Worm (Caenorhabditis elegans): ENCODE measurements around the gene R06F6.14.

The R06F6.14 gene

ce11 chrII:10808708-10809343 lies at the start of gene R06F6.14:
Gene R06F6.14 (plus strand): TSS chrII:10809293.
- TF ChIP-seq daf-19 (GFP tag; conservative IDR thresholded peaks at IDR 0.05) (no peak), lin-13 (GFP tag; optimal IDR thresholded peaks at IDR 0.05) (no peak), ztf-7 (tag; optimal IDR thresholded peaks at IDR 0.05) (no peak), ceh-62 (tag; optimal IDR thresholded peaks at IDR 0.05) (no peak), Y105C5A.15 (GFP tag; IDR thresholded peaks at IDR 0.05) (no peak), madf-5 (GFP tag; IDR thresholded peaks at IDR 0.05) (no peak), nhr-77 (tag; optimal IDR thresholded peaks at IDR 0.05) (no peak), mes-2 (tag; optimal IDR thresholded peaks at IDR 0.05; ENCODE audit: poor library complexity, severe bottlenecking) (no peak), aha-1 (tag) (peak; percentile 91), nhr-28 (tag; optimal IDR thresholded peaks at IDR 0.05) (no peak), unc-62 (GFP tag; optimal IDR thresholded peaks at IDR 0.05 in 1 of 2) (peak in 1 of 2 experiments; percentile 62), unc-62 (tag; optimal IDR thresholded peaks at IDR 0.05) (no peak), nhr-76 (tag; optimal IDR thresholded peaks at IDR 0.05) (no peak), lir-3 (tag; optimal IDR thresholded peaks at IDR 0.05) (no peak), F37D6.2 (tag; optimal IDR thresholded peaks at IDR 0.05) (no peak)

ce11 chrII:10759425-10759824 lies 49.7 kb upstream of the R06F6.14 start:
- TF ChIP-seq mep-1 (tag; optimal IDR thresholded peaks at IDR 0.05) (no peak), aha-1 (tag) (peak; percentile 92), unc-62 (GFP tag; optimal IDR thresholded peaks at IDR 0.05 in 1 of 2) (peak in 1 of 2 experiments; percentile 10), unc-62 (tag; optimal IDR thresholded peaks at IDR 0.05) (no peak)

DNA sequence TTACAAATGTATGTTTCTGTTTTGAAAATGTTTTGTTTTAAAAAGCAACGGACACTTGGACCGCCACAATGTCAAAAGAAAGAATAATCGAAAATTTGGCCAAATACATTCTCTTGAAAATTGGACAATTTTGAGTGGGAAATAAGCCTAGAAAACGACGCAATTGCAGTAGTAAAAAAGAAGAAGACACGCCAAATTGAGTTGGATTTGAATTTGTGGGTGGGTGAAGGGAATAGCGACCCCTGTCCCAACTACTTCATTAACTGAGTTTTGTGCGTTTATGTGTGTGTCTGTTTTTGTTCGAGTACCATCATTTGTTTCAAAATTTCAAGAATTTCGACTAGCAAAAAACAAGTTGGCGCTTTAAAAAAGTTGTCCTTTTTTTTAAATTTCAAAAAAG lies 48.3 kb upstream of the R06F6.14 start:
- TF ChIP-seq madf-5 (GFP tag; IDR thresholded peaks at IDR 0.05) (no peak), nhr-6 (tag; optimal IDR thresholded peaks at IDR 0.05) (no peak), ceh-20 (GFP tag; IDR thresholded peaks at IDR 0.05) (no peak), lin-1 (GFP tag; IDR thresholded peaks at IDR 0.05) (no peak), unc-62 (GFP tag; optimal IDR thresholded peaks at IDR 0.05 in 1 of 2) (peak in 1 of 2 experiments; percentile 22), unc-62 (tag; optimal IDR thresholded peaks at IDR 0.05) (no peak), zip-11 (GFP tag; IDR thresholded peaks at IDR 0.05) (no peak), ZK337.2 (GFP tag; IDR thresholded peaks at IDR 0.05) (no peak)

DNA sequence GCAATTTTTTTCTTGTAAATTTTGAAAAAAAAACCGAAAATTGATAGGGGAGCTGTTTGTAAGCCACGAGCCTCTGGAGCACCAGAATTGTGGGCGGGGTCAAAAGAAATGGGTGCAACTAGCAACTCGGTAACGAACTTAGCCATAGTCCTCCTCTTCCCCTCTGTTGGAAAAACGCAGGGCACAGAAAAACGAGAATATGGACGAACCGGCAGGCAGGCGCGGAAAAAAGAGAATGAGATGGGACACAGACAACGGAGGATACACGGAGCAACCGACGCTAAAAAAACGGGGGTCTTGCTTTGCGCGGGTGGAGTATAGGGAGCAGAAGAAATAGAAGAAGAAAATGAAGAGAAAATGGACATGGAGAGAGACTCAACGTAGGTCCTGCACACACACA lies 47.4 kb upstream of the R06F6.14 start:
- no peak for TF ChIP-seq nhr-48 (tag; optimal IDR thresholded peaks at IDR 0.05)
- no peak for TF ChIP-seq php-3 (GFP tag; IDR thresholded peaks at IDR 0.05)
- TF ChIP-seq dmd-6 (GFP tag; IDR thresholded peaks at IDR 0.05): no peak
- TF ChIP-seq spr-1 (tag; optimal IDR thresholded peaks at IDR 0.05): no peak
- no peak for TF ChIP-seq ceh-32 (tag; optimal IDR thresholded peaks at IDR 0.05; ENCODE audit: poor library complexity)
- no peak for TF ChIP-seq D1046.2 (GFP tag; IDR thresholded peaks at IDR 0.05)
- TF ChIP-seq aha-1 (tag): peak; percentile 86
- no peak for TF ChIP-seq zip-11 (GFP tag; IDR thresholded peaks at IDR 0.05)
- no peak for TF ChIP-seq lir-3 (tag; optimal IDR thresholded peaks at IDR 0.05)
- TF ChIP-seq lin-39 (tag; optimal IDR thresholded peaks at IDR 0.05): no peak
- no peak for TF ChIP-seq lim-7 (GFP tag; IDR thresholded peaks at IDR 0.05)
- TF ChIP-seq snpc-1.2 (GFP tag; IDR thresholded peaks at IDR 0.05): no peak
- TF ChIP-seq unc-130 (GFP tag; optimal IDR thresholded peaks at IDR 0.05): no peak
- peak; percentile 70 for TF ChIP-seq fkh-10 (GFP tag; optimal IDR thresholded peaks at IDR 0.05)
- TF ChIP-seq R02D3.7 (tag; optimal IDR thresholded peaks at IDR 0.05): no peak
- TF ChIP-seq Y48G9A.11 (GFP tag; IDR thresholded peaks at IDR 0.05): no peak
- TF ChIP-seq ceh-82 (tag; optimal IDR thresholded peaks at IDR 0.05): no peak
- no peak for TF ChIP-seq Y75B8A.6 (GFP tag; IDR thresholded peaks at IDR 0.05)
- no peak for TF ChIP-seq ZK337.2 (GFP tag; IDR thresholded peaks at IDR 0.05)
- TF ChIP-seq hmg-1.1 (GFP tag; IDR thresholded peaks at IDR 0.05): no peak
- TF ChIP-seq madf-5 (GFP tag; IDR thresholded peaks at IDR 0.05): no peak
- TF ChIP-seq ztf-7 (tag; optimal IDR thresholded peaks at IDR 0.05): no peak
- peak; percentile 68; the same call in 1 of the 2 replicates for TF ChIP-seq ctbp-1 (GFP tag; IDR thresholded peaks at IDR 0.05)
- no peak for TF ChIP-seq lin-15B (tag; optimal IDR thresholded peaks at IDR 0.05)
- TF ChIP-seq unc-62 (GFP tag; optimal IDR thresholded peaks at IDR 0.05 in 1 of 2): no peak
- no peak for TF ChIP-seq unc-62 (tag; optimal IDR thresholded peaks at IDR 0.05)
- TF ChIP-seq ces-1 (GFP tag; optimal IDR thresholded peaks at IDR 0.05): peak; percentile 31
- no peak for TF ChIP-seq ceh-28 (tag; optimal IDR thresholded peaks at IDR 0.05)
- TF ChIP-seq nhr-41 (GFP tag; IDR thresholded peaks at IDR 0.05): no peak
- TF ChIP-seq nhr-237 (tag; optimal IDR thresholded peaks at IDR 0.05): no peak

Data from whole organism, L4 larva.